Worm (Caenorhabditis elegans): Measurements from ENCODE around the gene Y37D8A.6.

- TF ChIP-seq lir-3 (tag; optimal IDR thresholded peaks at IDR 0.05; ENCODE audit: poor library complexity) = no peak
- no peak for TF ChIP-seq nhr-76 (tag; optimal IDR thresholded peaks at IDR 0.05)
- TF ChIP-seq fos-1 (tag; optimal IDR thresholded peaks at IDR 0.05) = no peak
- no peak for TF ChIP-seq nhr-11 (tag; optimal IDR thresholded peaks at IDR 0.05)
- TF ChIP-seq pqm-1 (tag; optimal IDR thresholded peaks at IDR 0.05) = no peak
- no peak for TF ChIP-seq ztf-4 (tag; optimal IDR thresholded peaks at IDR 0.05)
- TF ChIP-seq mep-1 (tag; optimal IDR thresholded peaks at IDR 0.05) = no peak
- TF ChIP-seq unc-62 (GFP tag; optimal IDR thresholded peaks at IDR 0.05) = no peak
- peak; percentile 10 for TF ChIP-seq blmp-1 (tag; optimal IDR thresholded peaks at IDR 0.05)
- no peak for TF ChIP-seq ztf-11 (tag; optimal IDR thresholded peaks at IDR 0.05)
- TF ChIP-seq rnt-1 (tag; optimal IDR thresholded peaks at IDR 0.05) = no peak
- TF ChIP-seq nhr-90 (tag; optimal IDR thresholded peaks at IDR 0.05; ENCODE audit: poor library complexity) = no peak
- no peak for TF ChIP-seq sox-4 (tag; optimal IDR thresholded peaks at IDR 0.05)
- no peak for TF ChIP-seq nhr-84 (tag; optimal IDR thresholded peaks at IDR 0.05)
Measured at ce11 chrIII:12821331-12821730, 48.8 kb downstream of the Y37D8A.6 start.

Data from whole organism, L1 larva.